Fruit fly (Drosophila melanogaster): Measurements from ENCODE around the gene CG7394.

CG7394 gene

DNA sequence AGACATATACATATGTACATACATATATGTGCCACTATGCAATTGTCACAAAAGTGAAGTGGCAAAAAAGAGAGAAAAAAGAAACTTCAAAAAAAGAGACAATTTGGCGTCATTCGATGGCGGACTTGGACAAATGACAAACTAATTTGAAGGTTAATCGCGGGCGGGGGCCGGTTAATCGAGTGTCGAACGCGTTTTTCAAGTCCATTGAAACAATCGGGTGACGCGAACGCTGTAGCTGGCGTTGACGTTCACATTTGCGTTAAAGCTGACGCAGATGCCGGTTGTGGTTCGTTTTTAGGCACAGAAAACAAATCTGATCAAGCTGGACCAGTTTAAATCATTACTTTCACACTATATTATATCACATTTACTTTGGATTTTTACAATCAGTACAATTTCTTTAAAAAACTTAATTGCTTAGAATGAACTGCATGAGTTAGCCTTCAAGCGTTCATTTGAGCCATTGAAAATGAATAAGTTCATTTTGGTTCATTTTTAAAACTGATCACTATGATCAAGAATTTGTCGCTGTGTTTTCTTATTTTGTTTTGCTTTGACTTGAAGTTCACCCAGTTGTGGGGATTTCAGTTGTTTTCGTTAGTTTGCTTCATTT is 28.0 kb upstream of the CG7394 start (continued):
- TF ChIP-seq Atf6 (GFP tag; IDR thresholded peaks at IDR 0.05) (no peak; the same call in 1 of the 2 replicates), Pdp1 (GFP tag; optimal IDR thresholded peaks at IDR 0.05) (peak; percentile 29 to 48), CG3407 (GFP tag; optimal IDR thresholded peaks at IDR 0.05) (no peak), Atf3 (GFP tag; optimal IDR thresholded peaks at IDR 0.05) (no peak), CG17568 (GFP tag; optimal IDR thresholded peaks at IDR 0.05) (peak; percentile 25), CG18619 (GFP tag; optimal IDR thresholded peaks at IDR 0.05) (peak; percentile 18), CG15073 (GFP tag; optimal IDR thresholded peaks at IDR 0.05) (no peak), hkb (optimal IDR thresholded peaks at IDR 0.05) (no peak), hkb (GFP tag; IDR thresholded peaks at IDR 0.05) (no peak), CG4820 (GFP tag; optimal IDR thresholded peaks at IDR 0.05) (no peak), psq (GFP tag; optimal IDR thresholded peaks at IDR 0.05) (no peak), Rfx (GFP tag; IDR thresholded peaks at IDR 0.05) (peak; percentile 74; the same call in 1 of the 2 replicates), Opbp (GFP tag; IDR thresholded peaks at IDR 0.05; ENCODE audit: partially characterized antibody) (no peak), sima (GFP tag; optimal IDR thresholded peaks at IDR 0.05) (no peak), yki (optimal IDR thresholded peaks at IDR 0.05) (no peak), CG11723 (GFP tag; optimal IDR thresholded peaks at IDR 0.05) (no peak), dimm (GFP tag; IDR thresholded peaks at IDR 0.05) (no peak), ham (GFP tag; IDR thresholded peaks at IDR 0.05) (no peak), Stat92E (GFP tag; optimal IDR thresholded peaks at IDR 0.05) (no peak), ftz-f1 (GFP tag; optimal IDR thresholded peaks at IDR 0.05) (peak; percentile 55), CG10543 (GFP tag; optimal IDR thresholded peaks at IDR 0.05) (peak; percentile 72), crol (GFP tag; IDR thresholded peaks at IDR 0.05) (no peak), Hr39 (optimal IDR thresholded peaks at IDR 0.05) (no peak), tap (tag; optimal IDR thresholded peaks at IDR 0.05) (peak; percentile 3), Dref (GFP tag; IDR thresholded peaks at IDR 0.05) (no peak), CG2202 (tag; optimal IDR thresholded peaks at IDR 0.05) (no peak), zen (tag; optimal IDR thresholded peaks at IDR 0.05) (no peak), Meics (GFP tag; optimal IDR thresholded peaks at IDR 0.05) (peak; percentile 68), D (optimal IDR thresholded peaks at IDR 0.05) (no peak), D (GFP tag; optimal IDR thresholded peaks at IDR 0.05) (no peak), chinmo (GFP tag; IDR thresholded peaks at IDR 0.05; ENCODE audit: partially characterized antibody) (peak; percentile 50; the same call in 1 of the 4 replicates), amos (GFP tag; IDR thresholded peaks at IDR 0.05; ENCODE audit: partially characterized antibody) (no peak), Nf-YC (tag; optimal IDR thresholded peaks at IDR 0.05) (peak; percentile 58), lmd (GFP tag; IDR thresholded peaks at IDR 0.05) (peak; percentile 56; the same call in 1 of the 2 replicates), CG1024 (GFP tag; IDR thresholded peaks at IDR 0.05) (no peak), CG4617 (GFP tag; optimal IDR thresholded peaks at IDR 0.05; ENCODE audit: borderline replicate concordance) (no peak), CG9609 (GFP tag; optimal IDR thresholded peaks at IDR 0.05) (no peak), zen2 (GFP tag; IDR thresholded peaks at IDR 0.05; ENCODE audit: partially characterized antibody) (no peak), CG2116 (GFP tag; optimal IDR thresholded peaks at IDR 0.05) (no peak), Taf1 (GFP tag; IDR thresholded peaks at IDR 0.05) (no peak), Adf1 (GFP tag; IDR thresholded peaks at IDR 0.05) (no peak), CG13424 (tag; optimal IDR thresholded peaks at IDR 0.05) (peak; percentile 56), Atf-2 (GFP tag; optimal IDR thresholded peaks at IDR 0.05) (peak; percentile 13), CG14710 (tag; optimal IDR thresholded peaks at IDR 0.05) (no peak), Myb (GFP tag; optimal IDR thresholded peaks at IDR 0.05) (peak; percentile 30), bigmax (GFP tag; optimal IDR thresholded peaks at IDR 0.05) (no peak), repo (GFP tag; optimal IDR thresholded peaks at IDR 0.05) (no peak), disco-r (GFP tag; optimal IDR thresholded peaks at IDR 0.05) (no peak), stc (GFP tag; IDR thresholded peaks at IDR 0.05) (no peak), pan (optimal IDR thresholded peaks at IDR 0.05) (no peak), pan (GFP tag; optimal IDR thresholded peaks at IDR 0.05 in 1 of 2, IDR thresholded peaks at IDR 0.05 in 1 of 2) (peak in 1 of 2 experiments; percentile 6), CG30020 (tag; optimal IDR thresholded peaks at IDR 0.05) (no peak)

Data from whole organism, embryonic.